Worm (Caenorhabditis elegans) whole organism, young adult: ENCODE data around the gene ZK1290.13.

Experiments
- B0261.1 ChIP-seq: sonication (generic microtip); optimal IDR thresholded peaks from 2 replicates; lab custom pipeline; 2016; ENCODE audit warnings: mild to moderate bottlenecking, missing genetic modification characterization, moderate library complexity, missing compliant biosample characterization
- C17E4.6 ChIP-seq: fragments of 200-800 bp; sonication (Bioruptor generic); IDR thresholded peaks from 2 replicates; pipeline ENCODE4 v1.3.6; 2022; ENCODE audit warnings: missing genetic modification reagents, missing genetic modification characterization, missing compliant biosample characterization
- D2030.7 ChIP-seq: fragments of 200-800 bp; sonication (Bioruptor generic); IDR thresholded peaks from 2 replicates; pipeline ENCODE4 v1.3.6; 2022; ENCODE audit warnings: missing genetic modification reagents, missing genetic modification characterization, missing compliant biosample characterization
- F49E8.2 ChIP-seq: sonication (generic microtip); optimal IDR thresholded peaks from 3 replicates; lab custom pipeline; 2017; ENCODE audit warnings: missing genetic modification characterization, mild to moderate bottlenecking, missing compliant biosample characterization, antibody characterized with exemption, moderate library complexity; ENCODE audit not compliant: insufficient read depth
- K12H6.12 ChIP-seq: fragments of 200-800 bp; sonication (Bioruptor generic); optimal IDR thresholded peaks from 2 replicates; lab custom pipeline; 2018; ENCODE audit warnings: mild to moderate bottlenecking, missing genetic modification characterization, missing compliant biosample characterization
- Y67H2A.10 ChIP-seq: fragments of 200-800 bp; sonication (Bioruptor generic); conservative IDR thresholded peaks from 2 replicates; pipeline ENCODE4 v1.3.6; 2022; ENCODE audit warnings: missing genetic modification reagents, missing genetic modification characterization, missing compliant biosample characterization
- ZK185.1 ChIP-seq: sonication (generic microtip); optimal IDR thresholded peaks from 2 replicates; lab custom pipeline; 2016; ENCODE audit warnings: mild to moderate bottlenecking, missing genetic modification characterization, missing compliant biosample characterization; ENCODE audit not compliant: poor library complexity, severe bottlenecking
- attf-6 ChIP-seq: fragments of 200-800 bp; sonication (Bioruptor generic); IDR thresholded peaks from 2 replicates; pipeline ENCODE4 v1.3.6; 2022; ENCODE audit warnings: missing genetic modification reagents, missing genetic modification characterization, missing compliant biosample characterization
- ccch-3 ChIP-seq: fragments of 200-800 bp; sonication (Bioruptor generic); optimal IDR thresholded peaks from 2 replicates; lab custom pipeline; 2018; ENCODE audit warnings: mild to moderate bottlenecking, missing genetic modification characterization, missing compliant biosample characterization
- ceh-27 ChIP-seq: fragments of 200-800 bp; sonication (Bioruptor generic); optimal IDR thresholded peaks from 2 replicates; lab custom pipeline; 2018; ENCODE audit warnings: mild to moderate bottlenecking, missing genetic modification characterization, moderate library complexity, missing compliant biosample characterization
- ceh-58 ChIP-seq: fragments of 200-800 bp; sonication (Bioruptor generic); IDR thresholded peaks from 2 replicates; pipeline ENCODE4 v1.3.6; 2022; ENCODE audit warnings: missing genetic modification characterization, missing compliant biosample characterization
- die-1 ChIP-seq: sonication (generic microtip); optimal IDR thresholded peaks from 2 replicates; lab custom pipeline; 2016; ENCODE audit warnings: missing genotype, mild to moderate bottlenecking, missing genetic modification characterization, missing compliant biosample characterization
- dpl-1 ChIP-seq: fragments of 150-350 bp; optimal IDR thresholded peaks from 2 replicates; lab custom pipeline; 2014; ENCODE audit warnings: missing biosample characterization, missing genetic modification reagents, missing genetic modification characterization
- efl-1 ChIP-seq: fragments of 150-350 bp; optimal IDR thresholded peaks from 2 replicates; lab custom pipeline; 2014; ENCODE audit warnings: missing biosample characterization, missing genetic modification reagents, missing genetic modification characterization
- egl-44 ChIP-seq: fragments of 200-800 bp; sonication (Bioruptor generic); IDR thresholded peaks from 2 replicates; pipeline ENCODE4 v1.3.6; 2022; ENCODE audit warnings: missing genetic modification reagents, missing genetic modification characterization, missing compliant biosample characterization
- ekl-4 ChIP-seq: fragments of 200-800 bp; sonication (Bioruptor generic); IDR thresholded peaks from 2 replicates; pipeline ENCODE4 v1.3.6; 2022; ENCODE audit warnings: missing genetic modification reagents, missing genetic modification characterization, missing compliant biosample characterization
- ets-4 ChIP-seq: fragments of 200-800 bp; sonication (Bioruptor generic); optimal IDR thresholded peaks from 2 replicates; lab custom pipeline; 2018; ENCODE audit warnings: mild to moderate bottlenecking, missing genetic modification characterization, missing compliant biosample characterization
- hrde-1 ChIP-seq: sonication (generic microtip); optimal IDR thresholded peaks from 2 replicates; lab custom pipeline; 2016; ENCODE audit warnings: missing genetic modification characterization, mild to moderate bottlenecking, missing compliant biosample characterization, moderate library complexity, missing genotype, missing genetic modification reagents, borderline replicate concordance
- let-526 ChIP-seq: fragments of 200-800 bp; sonication (Bioruptor generic); IDR thresholded peaks from 2 replicates; pipeline ENCODE4 v1.3.6; 2022; ENCODE audit warnings: missing genetic modification reagents, missing genetic modification characterization, missing compliant biosample characterization
- let-607 ChIP-seq, 2 experiments: fragments of 200-800 bp in 1 of 2; sonication (Bioruptor generic) in 1 of 2; sonication (generic microtip) in 1 of 2; optimal IDR thresholded peaks; 2 replicates each; lab custom pipeline; 2016 to 2018; ENCODE audit warnings: mild to moderate bottlenecking in 2 of 2, missing compliant biosample characterization in 2 of 2, missing genetic modification characterization in 2 of 2, moderate library complexity in 2 of 2, missing genotype in 1 of 2
- lin-26 ChIP-seq: fragments of 200-800 bp; sonication (Bioruptor generic); IDR thresholded peaks from 2 replicates; pipeline ENCODE4 v1.3.6; 2022; ENCODE audit warnings: missing genetic modification reagents, missing genetic modification characterization, missing compliant biosample characterization
- lsl-1 ChIP-seq: fragments of 200-800 bp; sonication (Bioruptor generic); optimal IDR thresholded peaks from 2 replicates; lab custom pipeline; 2018; ENCODE audit warnings: mild to moderate bottlenecking, missing genetic modification characterization, moderate library complexity, missing compliant biosample characterization
- lsy-27 ChIP-seq: sonication (generic microtip); optimal IDR thresholded peaks from 2 replicates; lab custom pipeline; 2017; ENCODE audit warnings: missing genetic modification characterization, mild to moderate bottlenecking, missing compliant biosample characterization, antibody characterized with exemption, missing genotype, borderline replicate concordance; ENCODE audit not compliant: insufficient read depth
- madf-3 ChIP-seq: fragments of 200-800 bp; sonication (Bioruptor generic); IDR thresholded peaks from 2 replicates; pipeline ENCODE4 v1.3.6; 2022; ENCODE audit warnings: missing genetic modification reagents, missing genetic modification characterization, missing compliant biosample characterization
- mes-4 ChIP-seq: sonication (generic microtip); optimal IDR thresholded peaks from 2 replicates; lab custom pipeline; 2016; ENCODE audit warnings: missing genotype, missing genetic modification characterization, missing compliant biosample characterization
- nhr-80 ChIP-seq: sonication (generic microtip); optimal IDR thresholded peaks from 2 replicates; lab custom pipeline; 2016; ENCODE audit warnings: missing genetic modification characterization, missing compliant biosample characterization
- rec-8 ChIP-seq, 2 experiments: sonication (generic microtip); optimal IDR thresholded peaks; 2 replicates each; lab custom pipeline; 2016; ENCODE audit warnings: mild to moderate bottlenecking in 2 of 2, missing genetic modification characterization in 2 of 2, missing genetic modification reagents in 2 of 2, missing genotype in 2 of 2, missing biosample characterization in 1 of 2, missing compliant biosample characterization in 1 of 2, moderate library complexity in 1 of 2
- repo-1 ChIP-seq: sonication (generic microtip); optimal IDR thresholded peaks from 2 replicates; lab custom pipeline; 2017; ENCODE audit warnings: mild to moderate bottlenecking, missing genetic modification characterization, missing compliant biosample characterization
- sdz-38 ChIP-seq: sonication (generic microtip); optimal IDR thresholded peaks from 2 replicates; lab custom pipeline; 2016; ENCODE audit warnings: missing genotype, missing genetic modification characterization, missing compliant biosample characterization
- snpc-1.1 ChIP-seq: sonication (generic microtip); optimal IDR thresholded peaks from 2 replicates; lab custom pipeline; 2017; ENCODE audit warnings: missing genetic modification characterization, mild to moderate bottlenecking, missing compliant biosample characterization, antibody characterized with exemption, moderate library complexity, missing genotype, missing genetic modification reagents; ENCODE audit not compliant: insufficient read depth
- snpc-3.4 ChIP-seq: sonication (generic microtip); optimal IDR thresholded peaks from 2 replicates; lab custom pipeline; 2017; ENCODE audit warnings: missing genetic modification characterization, mild to moderate bottlenecking, missing compliant biosample characterization, antibody characterized with exemption, moderate library complexity, missing genotype, missing genetic modification reagents
- somi-1 ChIP-seq: fragments of 200-800 bp; sonication (Bioruptor generic); optimal IDR thresholded peaks from 2 replicates; lab custom pipeline; 2018; ENCODE audit warnings: mild to moderate bottlenecking, missing genetic modification characterization, missing compliant biosample characterization
- tbp1 ChIP-seq: fragments of 200-800 bp; sonication (Bioruptor generic); optimal IDR thresholded peaks from 2 replicates; lab custom pipeline; 2018; ENCODE audit warnings: mild to moderate bottlenecking, missing genetic modification characterization, missing compliant biosample characterization
- tlf-1 ChIP-seq: fragments of 200-800 bp; sonication (Bioruptor generic); optimal IDR thresholded peaks from 2 replicates; lab custom pipeline; 2018; ENCODE audit warnings: mild to moderate bottlenecking, missing genetic modification characterization, missing compliant biosample characterization
- unc-62 ChIP-seq: fragments of 150-350 bp; optimal IDR thresholded peaks from 2 replicates; lab custom pipeline; 2014; ENCODE audit warnings: missing biosample characterization, missing genetic modification reagents, missing genetic modification characterization
- ztf-18 ChIP-seq: sonication (generic microtip); optimal IDR thresholded peaks from 2 replicates; lab custom pipeline; 2016; ENCODE audit warnings: missing genotype, mild to moderate bottlenecking, missing genetic modification characterization, missing compliant biosample characterization
- ztf-22 ChIP-seq: fragments of 200-800 bp; sonication (Bioruptor generic); optimal IDR thresholded peaks from 2 replicates; lab custom pipeline; 2018; ENCODE audit warnings: mild to moderate bottlenecking, missing genetic modification characterization, moderate library complexity, missing compliant biosample characterization
- ztf-26 ChIP-seq: sonication (generic microtip); optimal IDR thresholded peaks from 2 replicates; lab custom pipeline; 2017; ENCODE audit warnings: missing genetic modification characterization, missing compliant biosample characterization

Gene ZK1290.13

DNA sequence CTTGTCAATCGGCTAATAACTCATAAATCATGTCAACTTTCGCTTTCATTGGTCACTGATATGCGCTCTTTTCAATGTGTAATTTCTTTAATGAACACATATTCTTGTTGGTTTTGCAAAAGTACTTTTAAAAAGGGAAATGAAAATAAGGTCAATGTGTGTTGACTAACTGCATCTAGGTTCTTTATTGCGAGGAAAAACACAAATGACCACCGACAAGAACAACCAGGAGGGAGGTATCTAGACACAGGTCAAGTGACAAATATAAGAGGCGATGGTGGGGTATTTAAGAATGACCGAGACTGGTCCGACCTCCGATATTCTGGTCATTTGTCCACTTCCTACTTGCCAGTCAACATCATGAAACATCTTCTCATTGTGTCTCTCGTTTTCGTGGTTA lies 38.7 kb upstream of the ZK1290.13 start, which contains the start of gene spi-1:
Gene spi-1, plus strand, starts transcription at position 178 of the 400 bp plus-strand sequence.
- TF ChIP-seq ets-4 (GFP tag; lab: Kevin White, UChicago): no peak
- TF ChIP-seq repo-1 (tag; lab: Kevin White, UChicago): no peak
- TF ChIP-seq lsy-27 (tag; lab: Kevin White, UChicago): no peak
- no peak for TF ChIP-seq D2030.7
- TF ChIP-seq egl-44 (GFP tag; lab: Robert Waterston, UW): no peak
- TF ChIP-seq sdz-38 (tag; lab: Kevin White, UChicago): no peak
- TF ChIP-seq tlf-1 (GFP tag; lab: Kevin White, UChicago): no peak
- no peak for TF ChIP-seq attf-6 (GFP tag; lab: Robert Waterston, UW)
- no peak for TF ChIP-seq mes-4
- no peak for TF ChIP-seq ceh-27 (GFP tag; lab: Kevin White, UChicago)
- TF ChIP-seq let-607 (tag; optimal IDR thresholded peaks at IDR 0.05; lab: Kevin White, UChicago): no peak
- TF ChIP-seq, all 124 proteins: peak for 0

DNA sequence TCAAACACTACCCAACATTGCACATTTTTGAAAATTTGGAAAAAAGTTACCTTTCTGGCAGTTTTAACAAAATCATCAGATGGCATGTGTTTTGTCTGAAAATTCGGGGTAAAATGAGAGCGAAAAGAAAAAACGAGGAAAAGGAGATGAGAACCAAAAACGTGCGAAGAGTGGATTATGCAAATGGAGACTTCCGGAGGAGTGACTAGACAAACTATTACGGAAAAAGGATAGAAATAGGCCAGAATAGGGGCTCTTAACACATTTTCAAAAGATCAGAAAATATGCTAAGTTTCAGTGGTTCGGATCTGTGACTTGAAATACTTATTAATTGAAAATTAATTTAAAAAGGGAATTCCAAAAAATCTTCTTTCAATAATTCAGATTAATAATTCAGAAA lies 35.4 kb upstream of the ZK1290.13 start, which contains the start of gene srab-14:
Gene srab-14, minus strand, starts transcription at position 101 of the 400 bp plus-strand sequence.
- TF ChIP-seq dpl-1 (GFP tag; lab: Kevin White, UChicago) (no peak), ztf-18 (tag; lab: Kevin White, UChicago) (no peak), Y67H2A.10 (GFP tag; lab: Robert Waterston, UW) (no peak), lsl-1 (no peak), tbp1 (GFP tag; lab: Kevin White, UChicago) (no peak), F49E8.2 (tag; lab: Kevin White, UChicago) (no peak)

- TF ChIP-seq lin-26 (no peak), B0261.1 (no peak), K12H6.12 (tag; lab: Kevin White, UChicago) (no peak), hrde-1 (tag; lab: Kevin White, UChicago) (no peak), somi-1 (GFP tag; lab: Kevin White, UChicago) (no peak), ccch-3 (GFP tag; lab: Kevin White, UChicago) (no peak), efl-1 (GFP tag; lab: Kevin White, UChicago) (no peak), ceh-58 (GFP tag; lab: Robert Waterston, UW) (no peak), ekl-4 (GFP tag; lab: Robert Waterston, UW) (no peak), C17E4.6 (GFP tag; lab: Robert Waterston, UW) (no peak)
These were observed 29.8 kb upstream of the ZK1290.13 start, which contains the start of gene C28F5.1 for ce11 chrII:7505005-7505404. C28F5.1 (plus strand) TSS chrII:7505305.

- TF ChIP-seq ztf-26 (tag; lab: Kevin White, UChicago) (no peak), madf-3 (GFP tag; lab: Robert Waterston, UW) (0 out of 2 replicates have a peak, but pooled peaks have one; percentile 22)
These were observed 15.6 kb upstream of the ZK1290.13 start, which contains the start of gene glb-9 for ce11 chrII:7519221-7519620. glb-9 (minus strand) TSS chrII:7519321.

- TF ChIP-seq let-526 (GFP tag; lab: Robert Waterston, UW) (no peak), snpc-3.4 (tag; lab: Kevin White, UChicago) (no peak), let-607 (tag; optimal IDR thresholded peaks at IDR 0.05; lab: Kevin White, UChicago) (no peak), nhr-80 (tag; lab: Kevin White, UChicago) (no peak), snpc-1.1 (tag; lab: Kevin White, UChicago) (no peak), unc-62 (GFP tag; lab: Kevin White, UChicago) (no peak), rec-8 (tag; optimal IDR thresholded peaks at IDR 0.05; lab: Kevin White, UChicago) (no peak), ccch-3 (GFP tag; lab: Kevin White, UChicago) (no peak), ZK185.1 (tag; lab: Kevin White, UChicago) (no peak), die-1 (tag; lab: Kevin White, UChicago) (no peak), tlf-1 (GFP tag; lab: Kevin White, UChicago) (no peak), ztf-22 (GFP tag; lab: Kevin White, UChicago) (no peak), ceh-58 (GFP tag; lab: Robert Waterston, UW) (no peak), lsl-1 (no peak)
These were observed 13.4 kb upstream of the ZK1290.13 start for ce11 chrII:7521420-7521819.
